Worm (Caenorhabditis elegans) whole organism, L2 larva: ENCODE data around the gene rsks-1.

Experiments used
- C34F6.9 ChIP-seq: fragments of 150-350 bp; optimal IDR thresholded peaks from 2 replicates; lab custom pipeline; 2014; ENCODE audit warnings: missing biosample characterization, missing genetic modification characterization
- F13H6.1 ChIP-seq: sonication (generic microtip); optimal IDR thresholded peaks from 2 replicates; lab custom pipeline; 2016; ENCODE audit warnings: missing genetic modification characterization, missing compliant biosample characterization
- R02D3.7 ChIP-seq: fragments of 150-350 bp; optimal IDR thresholded peaks from 2 replicates; lab custom pipeline; 2014; ENCODE audit warnings: missing biosample characterization, missing genetic modification characterization
- Y55F3AM.14 ChIP-seq: fragments of 200-800 bp; sonication (Bioruptor generic); optimal IDR thresholded peaks from 2 replicates; lab custom pipeline; 2018; ENCODE audit warnings: mild to moderate bottlenecking, missing genetic modification characterization, missing compliant biosample characterization
- ZK546.5 ChIP-seq: sonication (generic microtip); optimal IDR thresholded peaks from 2 replicates; lab custom pipeline; 2017; ENCODE audit warnings: missing biosample characterization, missing genetic modification characterization
- alr-1 ChIP-seq: fragments of 150-350 bp; optimal IDR thresholded peaks from 2 replicates; lab custom pipeline; 2014; ENCODE audit warnings: missing biosample characterization, missing genetic modification characterization
- aly-2 ChIP-seq: fragments of 150-350 bp; optimal IDR thresholded peaks from 2 replicates; lab custom pipeline; 2014; ENCODE audit warnings: missing biosample characterization, missing genetic modification characterization
- ama-1 ChIP-seq: fragments of 150-350 bp; optimal IDR thresholded peaks from 2 replicates; lab custom pipeline; 2018; ENCODE audit warnings: inconsistent platforms
- blmp-1 ChIP-seq: sonication (generic microtip); optimal IDR thresholded peaks from 2 replicates; lab custom pipeline; 2017; ENCODE audit warnings: missing genetic modification characterization, mild to moderate bottlenecking, missing compliant biosample characterization, antibody characterized with exemption, moderate library complexity; ENCODE audit not compliant: insufficient read depth
- ceh-16 ChIP-seq: fragments of 150-350 bp; optimal IDR thresholded peaks from 2 replicates; lab custom pipeline; 2014; ENCODE audit warnings: missing biosample characterization, missing genetic modification characterization
- ceh-82 ChIP-seq: fragments of 150-350 bp; optimal IDR thresholded peaks from 2 replicates; lab custom pipeline; 2014; ENCODE audit warnings: missing biosample characterization, missing genetic modification characterization
- crh-2 ChIP-seq: sonication (generic microtip); optimal IDR thresholded peaks from 2 replicates; lab custom pipeline; 2017; ENCODE audit warnings: missing biosample characterization, missing genetic modification characterization
- dmd-4 ChIP-seq: sonication (generic microtip); optimal IDR thresholded peaks from 2 replicates; lab custom pipeline; 2017; ENCODE audit warnings: missing biosample characterization, missing genetic modification characterization
- egl-27 ChIP-seq: sonication (generic microtip); optimal IDR thresholded peaks from 3 replicates; lab custom pipeline; 2017; ENCODE audit warnings: missing biosample characterization, missing genetic modification reagents, missing genetic modification characterization
- elt-1 ChIP-seq: fragments of 150-350 bp; optimal IDR thresholded peaks from 2 replicates; lab custom pipeline; 2014; ENCODE audit warnings: missing biosample characterization, missing genetic modification characterization
- elt-3 ChIP-seq: sonication (generic microtip); optimal IDR thresholded peaks from 2 replicates; lab custom pipeline; 2017; ENCODE audit warnings: missing biosample characterization, missing genetic modification characterization
- fos-1 ChIP-seq: fragments of 150-350 bp; optimal IDR thresholded peaks from 2 replicates; lab custom pipeline; 2014; ENCODE audit warnings: missing biosample characterization, missing genetic modification characterization
- gmeb-1 ChIP-seq: fragments of 150-350 bp; optimal IDR thresholded peaks from 2 replicates; lab custom pipeline; 2014; ENCODE audit warnings: missing biosample characterization, missing genetic modification characterization
- lin-11 ChIP-seq: fragments of 150-350 bp; sonication (generic microtip); optimal IDR thresholded peaks from 2 replicates; lab custom pipeline; 2014; ENCODE audit warnings: missing biosample characterization, missing genetic modification characterization, inconsistent platforms, mixed read lengths
- lin-13 ChIP-seq: fragments of 150-350 bp; optimal IDR thresholded peaks from 2 replicates; lab custom pipeline; 2014; ENCODE audit warnings: missing biosample characterization, missing genetic modification reagents, missing genetic modification characterization
- lin-39 ChIP-seq: fragments of 150-350 bp; optimal IDR thresholded peaks from 2 replicates; lab custom pipeline; 2014; ENCODE audit warnings: missing biosample characterization, missing genetic modification reagents, missing genetic modification characterization
- lsy-2 ChIP-seq, 2 experiments: fragments of 150-350 bp in 1 of 2; sonication (generic microtip) in 1 of 2; optimal IDR thresholded peaks; 2 replicates each; lab custom pipeline; 2014 to 2017; ENCODE audit warnings: missing biosample characterization in 2 of 2, missing genetic modification characterization in 2 of 2
- mab-5 ChIP-seq: fragments of 150-350 bp; optimal IDR thresholded peaks from 2 replicates; lab custom pipeline; 2014; ENCODE audit warnings: missing biosample characterization, missing genetic modification characterization
- mbf-1 ChIP-seq: sonication (generic microtip); optimal IDR thresholded peaks from 2 replicates; lab custom pipeline; 2017; ENCODE audit warnings: missing biosample characterization, missing genetic modification characterization
- mdl-1 ChIP-seq, 2 experiments: fragments of 150-350 bp in 1 of 2; sonication (generic microtip) in 1 of 2; optimal IDR thresholded peaks; 2 replicates each; lab custom pipeline; 2017; ENCODE audit warnings: missing biosample characterization in 2 of 2, missing genetic modification characterization in 2 of 2
- nhr-10 ChIP-seq: sonication (generic microtip); optimal IDR thresholded peaks from 2 replicates; lab custom pipeline; 2017; ENCODE audit warnings: missing biosample characterization, missing genetic modification characterization
- nhr-11 ChIP-seq: fragments of 150-350 bp; optimal IDR thresholded peaks from 2 replicates; lab custom pipeline; 2014; ENCODE audit warnings: missing biosample characterization, missing genetic modification characterization
- nhr-12 ChIP-seq: fragments of 150-350 bp; optimal IDR thresholded peaks from 2 replicates; lab custom pipeline; 2014; ENCODE audit warnings: missing biosample characterization, missing genetic modification characterization
- nhr-129 ChIP-seq: fragments of 150-350 bp; optimal IDR thresholded peaks from 2 replicates; lab custom pipeline; 2014; ENCODE audit warnings: missing biosample characterization, missing genetic modification characterization
- nhr-21 ChIP-seq: fragments of 150-350 bp; optimal IDR thresholded peaks from 2 replicates; lab custom pipeline; 2014; ENCODE audit warnings: missing biosample characterization, missing genetic modification characterization
- nhr-23 ChIP-seq: fragments of 150-350 bp; optimal IDR thresholded peaks from 2 replicates; lab custom pipeline; 2014; ENCODE audit warnings: missing biosample characterization, missing genetic modification reagents, missing genetic modification characterization
- nhr-237 ChIP-seq: fragments of 150-350 bp; optimal IDR thresholded peaks from 2 replicates; lab custom pipeline; 2014; ENCODE audit warnings: missing biosample characterization, missing genetic modification characterization
- nhr-25 ChIP-seq: fragments of 150-350 bp; sonication (generic microtip); optimal IDR thresholded peaks from 3 replicates; lab custom pipeline; 2014; ENCODE audit warnings: missing biosample characterization, missing genetic modification characterization
- nhr-6 ChIP-seq: fragments of 150-350 bp; optimal IDR thresholded peaks from 2 replicates; lab custom pipeline; 2014; ENCODE audit warnings: missing biosample characterization, missing genetic modification characterization
- nhr-77 ChIP-seq: fragments of 150-350 bp; optimal IDR thresholded peaks from 2 replicates; lab custom pipeline; 2014; ENCODE audit warnings: missing biosample characterization, missing genetic modification characterization
- peb-1 ChIP-seq: fragments of 150-350 bp; optimal IDR thresholded peaks from 2 replicates; lab custom pipeline; 2014; ENCODE audit warnings: missing biosample characterization, missing genetic modification characterization
- sem-4 ChIP-seq: fragments of 150-350 bp; optimal IDR thresholded peaks from 2 replicates; lab custom pipeline; 2014; ENCODE audit warnings: missing biosample characterization, missing genetic modification reagents, missing genetic modification characterization
- skn-1 ChIP-seq: sonication (generic microtip); optimal IDR thresholded peaks from 2 replicates; lab custom pipeline; 2017; ENCODE audit warnings: missing biosample characterization, missing genetic modification characterization
- sma-3 ChIP-seq: sonication (generic microtip); optimal IDR thresholded peaks from 2 replicates; lab custom pipeline; 2016; ENCODE audit warnings: missing genetic modification reagents, missing genetic modification characterization, missing compliant biosample characterization
- sma-9 ChIP-seq, 2 experiments: fragments of 150-350 bp in 1 of 2; sonication (generic microtip) in 1 of 2; optimal IDR thresholded peaks; 2 replicates each; lab custom pipeline; 2014 to 2016; ENCODE audit warnings: missing genetic modification characterization in 2 of 2, mild to moderate bottlenecking in 1 of 2, missing biosample characterization in 1 of 2, missing compliant biosample characterization in 1 of 2, missing genetic modification reagents in 1 of 2, moderate library complexity in 1 of 2
- snpc-4 ChIP-seq: fragments of 150-350 bp; optimal IDR thresholded peaks from 2 replicates; lab custom pipeline; 2014; ENCODE audit warnings: missing biosample characterization, missing genetic modification characterization
- unc-39 ChIP-seq: fragments of 150-350 bp; optimal IDR thresholded peaks from 2 replicates; lab custom pipeline; 2014; ENCODE audit warnings: missing biosample characterization, missing genetic modification characterization
- unc-55 ChIP-seq: fragments of 150-350 bp; sonication (generic microtip); optimal IDR thresholded peaks from 3 replicates; lab custom pipeline; 2014; ENCODE audit warnings: missing biosample characterization, missing genetic modification reagents, missing genetic modification characterization
- unc-62 ChIP-seq: fragments of 150-350 bp; optimal IDR thresholded peaks from 2 replicates; lab custom pipeline; 2014; ENCODE audit warnings: missing biosample characterization, missing genetic modification reagents, missing genetic modification characterization
- zag-1 ChIP-seq: fragments of 150-350 bp; optimal IDR thresholded peaks from 2 replicates; lab custom pipeline; 2014; ENCODE audit warnings: missing biosample characterization, missing genetic modification characterization
- ztf-1 ChIP-seq: fragments of 200-800 bp; sonication (Bioruptor generic); conservative IDR thresholded peaks from 2 replicates; pipeline ENCODE4 v1.3.6; 2022; ENCODE audit warnings: missing genetic modification characterization, missing compliant biosample characterization
- ztf-11 ChIP-seq: sonication (generic microtip); optimal IDR thresholded peaks from 2 replicates; lab custom pipeline; 2017; ENCODE audit warnings: missing biosample characterization, missing genetic modification characterization
- ztf-4 ChIP-seq: fragments of 150-350 bp; optimal IDR thresholded peaks from 2 replicates; lab custom pipeline; 2014; ENCODE audit warnings: missing biosample characterization, missing genetic modification characterization

rsks-1 gene

ce11 chrIII:11290554-11290953, 45.6 kb downstream of the rsks-1 start, which contains the start of the genes gly-9, mib-1 and smc-3:
Gene gly-9, minus strand, starts transcription at chrIII:11290580.
Gene mib-1, minus strand, starts transcription at chrIII:11290676.
Gene smc-3, plus strand, starts transcription at chrIII:11290904.
- no peak for TF ChIP-seq sma-9 (GFP tag; optimal IDR thresholded peaks at IDR 0.05; lab: Kevin White, UChicago)
- TF ChIP-seq sma-9 (tag; optimal IDR thresholded peaks at IDR 0.05; lab: Kevin White, UChicago) = no peak
- TF ChIP-seq ztf-1 = no peak
- TF ChIP-seq ama-1 (lab: Kevin White, UChicago) = no peak
- TF ChIP-seq peb-1 (tag; lab: Kevin White, UChicago) = no peak
- TF ChIP-seq snpc-4 (tag; lab: Kevin White, UChicago) = peak; percentile 15
- peak; percentile 33 for TF ChIP-seq fos-1 (tag; lab: Kevin White, UChicago)
- TF ChIP-seq alr-1 (tag; lab: Kevin White, UChicago) = no peak
- peak; percentile 76 for TF ChIP-seq sma-3
- no peak for TF ChIP-seq blmp-1
- TF ChIP-seq lin-13 = peak; percentile 72
- TF ChIP-seq skn-1 (tag; lab: Kevin White, UChicago) = no peak
- TF ChIP-seq unc-55 (GFP tag; lab: Kevin White, UChicago) = peak; percentile 75
- TF ChIP-seq mbf-1 (tag; lab: Kevin White, UChicago) = no peak
- TF ChIP-seq nhr-6 = no peak
- peak; percentile 13 for TF ChIP-seq nhr-21 (tag; lab: Kevin White, UChicago)
- TF ChIP-seq crh-2 (tag; lab: Kevin White, UChicago) = peak; percentile 86
- TF ChIP-seq lsy-2 (tag; optimal IDR thresholded peaks at IDR 0.05; lab: Kevin White, UChicago) = peak; percentile 48 to 75
- no peak for TF ChIP-seq ztf-4 (tag; lab: Kevin White, UChicago)
- TF ChIP-seq nhr-25 (tag; lab: Kevin White, UChicago) = peak; percentile 60
- TF ChIP-seq nhr-10 (tag; lab: Kevin White, UChicago) = no peak
- no peak for TF ChIP-seq ZK546.5 (tag; lab: Kevin White, UChicago)
- no peak for TF ChIP-seq elt-3 (tag; lab: Kevin White, UChicago)
- no peak for TF ChIP-seq dmd-4
- no peak for TF ChIP-seq nhr-12 (tag; lab: Kevin White, UChicago)
- TF ChIP-seq lin-11 = peak; percentile 48
- TF ChIP-seq ceh-16 = no peak
- TF ChIP-seq nhr-23 (tag; lab: Kevin White, UChicago) = no peak
- TF ChIP-seq ceh-82 (tag; lab: Kevin White, UChicago) = no peak
- peak; percentile 83 for TF ChIP-seq C34F6.9 (tag; lab: Kevin White, UChicago)
- TF ChIP-seq gmeb-1 (tag; lab: Kevin White, UChicago) = peak; percentile 85
- TF ChIP-seq zag-1 (tag; lab: Kevin White, UChicago) = no peak
- TF ChIP-seq nhr-129 (tag; lab: Kevin White, UChicago) = no peak
- no peak for TF ChIP-seq R02D3.7 (tag; lab: Kevin White, UChicago)
- no peak for TF ChIP-seq nhr-77 (tag; lab: Kevin White, UChicago)
- TF ChIP-seq F13H6.1 (tag; lab: Kevin White, UChicago) = peak; percentile 70
- no peak for TF ChIP-seq aly-2 (tag; lab: Kevin White, UChicago)
- no peak for TF ChIP-seq elt-1 (tag; lab: Kevin White, UChicago)
- TF ChIP-seq egl-27 (tag; lab: Kevin White, UChicago) = no peak
- TF ChIP-seq sem-4 (tag; lab: Kevin White, UChicago) = peak; percentile 4
- no peak for TF ChIP-seq unc-62 (GFP tag; lab: Kevin White, UChicago)
- no peak for TF ChIP-seq lin-39
- TF ChIP-seq mab-5 (tag; lab: Kevin White, UChicago) = peak; percentile 6
- TF ChIP-seq nhr-11 (tag; lab: Kevin White, UChicago) = no peak
- TF ChIP-seq unc-39 (tag; lab: Kevin White, UChicago) = no peak
- no peak for TF ChIP-seq mdl-1 (tag; optimal IDR thresholded peaks at IDR 0.05; lab: Kevin White, UChicago)
- TF ChIP-seq ztf-11 = no peak
- TF ChIP-seq nhr-237 (tag; lab: Kevin White, UChicago) = no peak
- TF ChIP-seq Y55F3AM.14 = no peak
- TF ChIP-seq, all 48 proteins: peak for 15
